Fruit fly (Drosophila melanogaster) whole organism, embryonic: Measurements from ENCODE around the gene ssp.
A peak's percentile ranks its signal among the peaks of the same experiment; 100 is the strongest.

Experiments
- B-H2 ChIP-seq: fragments of 200-800 bp; sonication (Bioruptor generic); optimal IDR thresholded peaks from 2 replicates; lab custom pipeline; 2018; ENCODE audit warnings: missing biosample characterization, mild to moderate bottlenecking, missing genetic modification characterization
- CG10267 ChIP-seq: fragments of 200-800 bp; sonication (Bioruptor generic); optimal IDR thresholded peaks from 2 replicates; lab custom pipeline; 2018; ENCODE audit warnings: missing biosample characterization, mild to moderate bottlenecking, missing genetic modification characterization, moderate library complexity
- CG10979 ChIP-seq: fragments of 200-800 bp; sonication (Bioruptor generic); optimal IDR thresholded peaks from 2 replicates; lab custom pipeline; 2018; ENCODE audit warnings: missing biosample characterization, mild to moderate bottlenecking, missing genetic modification characterization, moderate library complexity
- CG11695 ChIP-seq: fragments of 200-800 bp; sonication (Bioruptor generic); IDR thresholded peaks from 3 replicates; pipeline ENCODE4 v1.3.6; 2022; ENCODE audit warnings: missing biosample characterization, missing genetic modification characterization
- CG12236 ChIP-seq: fragments of 200-800 bp; sonication (Bioruptor generic); optimal IDR thresholded peaks from 2 replicates; lab custom pipeline; 2016; ENCODE audit warnings: missing biosample characterization, missing genetic modification characterization
- CG14667 ChIP-seq: fragments of 200-800 bp; sonication (Bioruptor generic); IDR thresholded peaks from 2 replicates; pipeline ENCODE4 v1.3.6; 2022; ENCODE audit warnings: missing biosample characterization, missing genetic modification characterization
- CG15073 ChIP-seq: fragments of 200-800 bp; sonication (Bioruptor generic); optimal IDR thresholded peaks from 2 replicates; lab custom pipeline; 2016; ENCODE audit warnings: missing biosample characterization, missing genetic modification characterization
- CG15601 ChIP-seq: fragments of 200-800 bp; sonication (Bioruptor generic); optimal IDR thresholded peaks from 3 replicates; lab custom pipeline; 2019; ENCODE audit warnings: missing biosample characterization, mild to moderate bottlenecking, missing genetic modification characterization, moderate library complexity
- CG16779 ChIP-seq: fragments of 200-800 bp; sonication (Bioruptor generic); IDR thresholded peaks from 2 replicates; pipeline ENCODE4 v1.3.6; 2022; ENCODE audit warnings: missing biosample characterization, missing genetic modification characterization
- CG17328 ChIP-seq: fragments of 200-800 bp; sonication (Bioruptor generic); IDR thresholded peaks from 2 replicates; pipeline ENCODE4 v1.3.6; 2022; ENCODE audit warnings: missing biosample characterization, missing genetic modification characterization
- CG18262 ChIP-seq: fragments of 200-800 bp; optimal IDR thresholded peaks from 3 replicates; lab custom pipeline; 2019; ENCODE audit warnings: missing biosample characterization, mild to moderate bottlenecking, missing genetic modification characterization, moderate library complexity
- CG2199 ChIP-seq: fragments of 200-800 bp; sonication (Bioruptor generic); IDR thresholded peaks from 3 replicates; pipeline ENCODE4 v1.3.6; 2022; ENCODE audit warnings: missing biosample characterization, missing genetic modification characterization
- CG2678 ChIP-seq: fragments of 200-800 bp; sonication (Bioruptor generic); optimal IDR thresholded peaks from 3 replicates; lab custom pipeline; 2019; ENCODE audit warnings: missing biosample characterization, mild to moderate bottlenecking, missing genetic modification characterization, moderate library complexity
- CG31441 ChIP-seq: fragments of 200-800 bp; sonication (Bioruptor generic); IDR thresholded peaks from 2 replicates; pipeline ENCODE4 v1.3.6; 2022; ENCODE audit warnings: missing biosample characterization, missing genetic modification characterization
- CG7556 ChIP-seq: fragments of 200-800 bp; sonication (Bioruptor generic); optimal IDR thresholded peaks from 2 replicates; lab custom pipeline; 2017; ENCODE audit warnings: missing biosample characterization, mild to moderate bottlenecking, missing genetic modification characterization
- CG7928 ChIP-seq: fragments of 200-800 bp; sonication (Bioruptor generic); optimal IDR thresholded peaks from 2 replicates; lab custom pipeline; 2017; ENCODE audit warnings: missing biosample characterization, mild to moderate bottlenecking, missing genetic modification characterization
- CG9609 ChIP-seq: fragments of 200-800 bp; sonication (Bioruptor generic); optimal IDR thresholded peaks from 3 replicates; lab custom pipeline; 2016; ENCODE audit warnings: missing biosample characterization, missing genetic modification characterization
- D ChIP-seq, 2 experiments: fragments of 200-800 bp in 1 of 2; fragments of >200 bp in 1 of 2; sonication (Bioruptor generic) in 1 of 2; optimal IDR thresholded peaks; 2 replicates in 1 of 2; 3 replicates in 1 of 2; lab custom pipeline; 2017; ENCODE audit warnings: mild to moderate bottlenecking in 1 of 2, missing biosample characterization in 1 of 2, missing genetic modification characterization in 1 of 2, missing genetic modification reagents in 1 of 2
- E2f1 ChIP-seq: fragments of 200-800 bp; sonication (Bioruptor generic); IDR thresholded peaks from 2 replicates; pipeline ENCODE4 v1.3.6; 2022; ENCODE audit warnings: missing biosample characterization, missing genetic modification characterization
- Eip74EF ChIP-seq, 2 experiments: fragments of 200-800 bp in 1 of 2; fragments of >200 bp in 1 of 2; sonication (Bioruptor generic) in 1 of 2; optimal IDR thresholded peaks; 2 replicates each; lab custom pipeline; 2017 to 2019; ENCODE audit warnings: missing biosample characterization in 2 of 2, missing genetic modification characterization in 2 of 2, mild to moderate bottlenecking in 1 of 2, moderate library complexity in 1 of 2
- Fer2 ChIP-seq: fragments of 200-800 bp; sonication (Bioruptor generic); optimal IDR thresholded peaks from 2 replicates; lab custom pipeline; 2018; ENCODE audit warnings: missing biosample characterization, mild to moderate bottlenecking, missing genetic modification characterization, moderate library complexity
- Oli ChIP-seq: fragments of 200-800 bp; sonication (Bioruptor generic); optimal IDR thresholded peaks from 2 replicates; lab custom pipeline; 2018; ENCODE audit warnings: missing biosample characterization, mild to moderate bottlenecking, missing genetic modification characterization, moderate library complexity
- Ssrp ChIP-seq: fragments of 200-800 bp; sonication (Bioruptor generic); optimal IDR thresholded peaks from 2 replicates; lab custom pipeline; 2018; ENCODE audit warnings: missing biosample characterization, mild to moderate bottlenecking, missing genetic modification characterization, moderate library complexity
- Xbp1 ChIP-seq: fragments of 200-800 bp; sonication (Bioruptor generic); optimal IDR thresholded peaks from 3 replicates; lab custom pipeline; 2016; ENCODE audit warnings: missing biosample characterization, mild to moderate bottlenecking, missing genetic modification characterization
- ab ChIP-seq: fragments of 200-800 bp; sonication (Bioruptor generic); optimal IDR thresholded peaks from 2 replicates; lab custom pipeline; 2016; ENCODE audit warnings: missing biosample characterization, missing genetic modification characterization
- amos ChIP-seq: fragments of 200-800 bp; sonication (Bioruptor generic); IDR thresholded peaks from 2 replicates; pipeline ENCODE4 v1.3.6; 2022; ENCODE audit warnings: missing biosample characterization, missing genetic modification characterization; ENCODE audit not compliant: partially characterized antibody
- aop ChIP-seq: fragments of 200-800 bp; sonication (Bioruptor generic); IDR thresholded peaks from 2 replicates; pipeline ENCODE4 v1.3.6; 2022; ENCODE audit warnings: missing biosample characterization, missing genetic modification characterization
- dimm ChIP-seq: fragments of 200-800 bp; sonication (Bioruptor generic); IDR thresholded peaks from 2 replicates; pipeline ENCODE4 v1.3.6; 2022; ENCODE audit warnings: missing biosample characterization, missing genetic modification characterization
- dmrt11E ChIP-seq: fragments of 200-800 bp; sonication (Bioruptor generic); optimal IDR thresholded peaks from 3 replicates; lab custom pipeline; 2018; ENCODE audit warnings: missing biosample characterization, mild to moderate bottlenecking, missing genetic modification characterization, moderate library complexity
- dmrt99B ChIP-seq: fragments of 200-800 bp; sonication (Bioruptor generic); optimal IDR thresholded peaks from 2 replicates; lab custom pipeline; 2018; ENCODE audit warnings: missing biosample characterization, mild to moderate bottlenecking, missing genetic modification characterization, moderate library complexity
- fd3F ChIP-seq: fragments of 200-800 bp; sonication (Bioruptor generic); optimal IDR thresholded peaks from 2 replicates; lab custom pipeline; 2018; ENCODE audit warnings: missing biosample characterization, mild to moderate bottlenecking, missing genetic modification characterization, moderate library complexity
- hb ChIP-seq: fragments of 200-800 bp; sonication (Bioruptor generic); IDR thresholded peaks from 3 replicates; pipeline ENCODE4 v1.3.6; 2022; ENCODE audit warnings: missing biosample characterization, missing genetic modification characterization; ENCODE audit not compliant: partially characterized antibody
- insv ChIP-seq, 2 experiments: fragments of 200-800 bp; sonication (Bioruptor generic); optimal IDR thresholded peaks; 3 replicates each; lab custom pipeline; 2016 to 2018; ENCODE audit warnings: missing biosample characterization in 2 of 2, missing genetic modification characterization in 2 of 2
- jing ChIP-seq: fragments of 200-800 bp; sonication (Bioruptor generic); optimal IDR thresholded peaks from 2 replicates; lab custom pipeline; 2018; ENCODE audit warnings: missing biosample characterization, mild to moderate bottlenecking, missing genetic modification characterization
- kah ChIP-seq: fragments of 200-800 bp; sonication (Bioruptor generic); optimal IDR thresholded peaks from 2 replicates; lab custom pipeline; 2018; ENCODE audit warnings: missing biosample characterization, mild to moderate bottlenecking, missing genetic modification characterization
- lov ChIP-seq, 2 experiments: fragments of 200-800 bp in 1 of 2; fragments of >200 bp in 1 of 2; sonication (Bioruptor generic) in 1 of 2; IDR thresholded peaks in 1 of 2; optimal IDR thresholded peaks in 1 of 2; 2 replicates in 1 of 2; 3 replicates in 1 of 2; pipeline versions ENCODE4 v1.3.6 to Lab custom; 2017 to 2022; ENCODE audit warnings: missing biosample characterization in 1 of 2, missing genetic modification characterization in 1 of 2
- nom ChIP-seq: fragments of 200-800 bp; sonication (Bioruptor generic); optimal IDR thresholded peaks from 2 replicates; lab custom pipeline; 2017; ENCODE audit warnings: missing biosample characterization, missing genetic modification characterization, mild to moderate bottlenecking, moderate library complexity, missing genetic modification reagents
- row ChIP-seq: fragments of 200-800 bp; sonication (Bioruptor generic); IDR thresholded peaks from 3 replicates; pipeline ENCODE4 v1.3.6; 2022; ENCODE audit warnings: missing biosample characterization, missing genetic modification characterization
- schlank ChIP-seq: fragments of 200-800 bp; sonication (Bioruptor generic); optimal IDR thresholded peaks from 2 replicates; lab custom pipeline; 2018; ENCODE audit warnings: missing biosample characterization, mild to moderate bottlenecking, missing genetic modification characterization
- sens ChIP-seq: fragments of 200-800 bp; sonication (Bioruptor generic); peaks from one replicate; lab custom pipeline; 2016; ENCODE audit warnings: missing biosample characterization, missing genetic modification characterization
- sqz ChIP-seq: fragments of 200-800 bp; sonication (Bioruptor generic); optimal IDR thresholded peaks from 3 replicates; lab custom pipeline; 2018; ENCODE audit warnings: missing biosample characterization, mild to moderate bottlenecking, missing genetic modification characterization
- trem ChIP-seq: fragments of 200-800 bp; optimal IDR thresholded peaks from 3 replicates; lab custom pipeline; 2019; ENCODE audit warnings: missing biosample characterization, mild to moderate bottlenecking, missing genetic modification characterization, moderate library complexity
- twi ChIP-seq: fragments of 200-800 bp; optimal IDR thresholded peaks from 2 replicates; lab custom pipeline; 2019; ENCODE audit warnings: missing biosample characterization, mild to moderate bottlenecking, missing genetic modification characterization, moderate library complexity
- zen ChIP-seq: fragments of 200-800 bp; sonication (Bioruptor generic); optimal IDR thresholded peaks from 3 replicates; lab custom pipeline; 2018; ENCODE audit warnings: missing biosample characterization, mild to moderate bottlenecking, missing genetic modification characterization, moderate library complexity

Gene ssp

DNA sequence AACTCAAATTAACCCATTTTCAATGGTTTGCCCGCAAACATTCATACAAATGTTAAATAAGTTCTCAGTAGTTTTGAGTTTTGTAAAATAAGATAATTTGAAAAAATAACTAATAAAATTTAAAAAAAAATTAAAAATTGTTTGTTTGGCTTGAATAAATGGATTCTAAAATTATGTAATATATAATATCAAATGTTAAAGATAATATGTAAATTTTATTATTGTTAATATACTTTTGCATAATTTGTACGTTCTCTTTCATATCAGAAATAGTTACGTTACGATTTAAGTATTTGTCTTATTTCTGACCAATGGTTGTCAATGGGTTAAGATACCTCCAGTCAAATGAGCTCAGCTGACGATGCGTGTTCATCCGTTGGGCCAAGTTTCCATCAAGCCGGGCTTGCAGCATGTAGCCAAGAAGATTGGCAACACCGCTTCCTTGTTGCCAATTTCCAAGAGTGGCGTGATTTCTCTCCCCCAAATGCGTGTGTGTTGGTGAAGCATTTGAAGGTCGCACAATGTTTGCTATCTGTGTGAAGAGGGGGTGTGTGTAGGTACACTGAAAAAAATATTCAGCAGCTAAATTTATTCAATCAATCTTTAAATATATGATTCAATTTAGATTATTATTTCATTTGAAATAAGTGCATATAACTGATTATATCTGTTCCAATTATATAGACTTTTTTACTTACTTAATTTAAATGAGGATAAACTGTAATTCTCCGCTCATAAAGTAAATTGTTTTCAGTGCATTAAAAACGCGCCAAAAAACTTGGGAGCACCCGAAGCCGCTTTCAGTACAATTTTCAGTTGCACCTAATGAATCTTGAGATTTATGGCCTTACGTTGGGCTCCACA, 21.0 kb upstream of the ssp start (continued):
- peak; percentile 20 for TF ChIP-seq CG2678 (tag; lab: Kevin White, UChicago)
- TF ChIP-seq CG9609 (GFP tag; lab: Kevin White, UChicago), result no peak
- no peak for TF ChIP-seq ab
- no peak for TF ChIP-seq B-H2
- peak; percentile 42; the same call in 1 of the 2 replicates for TF ChIP-seq CG17328 (GFP tag; lab: Robert Waterston, UW)
- peak; percentile 74 for TF ChIP-seq sens (GFP tag; lab: Kevin White, UChicago)
- peak in 1 of 2 experiments; percentile 1 for TF ChIP-seq Eip74EF (GFP tag; optimal IDR thresholded peaks at IDR 0.05; lab: Kevin White, UChicago)
- no peak for TF ChIP-seq dimm
- TF ChIP-seq CG14667 (GFP tag; lab: Robert Waterston, UW), result no peak
- TF ChIP-seq Fer2 (tag; lab: Kevin White, UChicago), result no peak
- peak; percentile 43 for TF ChIP-seq Xbp1 (GFP tag; lab: Kevin White, UChicago)
- no peak; the same call in 1 of the 2 replicates for TF ChIP-seq E2f1
- no peak for TF ChIP-seq schlank (tag; lab: Kevin White, UChicago)
- no peak for TF ChIP-seq CG15601
- no peak for TF ChIP-seq amos

DNA sequence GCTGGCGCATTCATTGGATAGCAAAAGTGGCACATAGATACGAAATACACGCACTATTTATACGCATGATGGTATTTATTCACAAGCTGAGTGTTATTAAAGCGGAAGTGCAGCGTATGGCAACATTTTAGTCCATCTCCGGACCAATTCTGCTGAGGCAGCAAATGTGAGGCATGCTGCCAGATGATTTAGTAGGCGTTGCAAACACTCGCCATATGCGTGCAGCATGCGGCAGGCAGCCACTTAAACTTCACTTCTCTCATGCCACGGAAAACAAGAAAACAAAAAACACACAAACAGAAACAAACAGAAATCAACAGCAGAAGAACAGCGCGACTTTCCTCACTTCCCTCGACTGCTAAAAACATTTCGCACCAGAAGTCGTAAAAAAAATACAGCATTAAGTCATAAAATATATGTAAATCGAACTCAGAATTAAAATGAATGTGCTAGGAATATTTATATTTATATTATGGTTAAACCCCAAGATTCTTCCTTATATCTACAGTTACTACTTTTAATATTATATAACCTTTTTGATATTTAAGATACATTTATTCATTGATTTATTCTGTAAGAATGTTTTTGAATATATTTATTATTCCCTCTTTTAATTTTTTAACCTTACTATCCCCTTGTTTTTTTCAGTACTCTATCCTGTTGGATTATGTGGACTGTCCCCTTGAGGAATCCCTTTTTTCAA, 18.6 kb upstream of the ssp start:
- TF ChIP-seq nom (peak; percentile 49), CG15073 (GFP tag; lab: Kevin White, UChicago) (no peak), lov (optimal IDR thresholded peaks at IDR 0.05; lab: Kevin White, UChicago) (no peak), lov (GFP tag; IDR thresholded peaks at IDR 0.05; lab: Robert Waterston, UW) (0 out of 3 replicates have a peak, but pooled peaks have one; percentile 50), sens (GFP tag; lab: Kevin White, UChicago) (peak; percentile 58), CG16779 (GFP tag; lab: Robert Waterston, UW) (peak; percentile 19; the same call in 1 of the 2 replicates), twi (tag; lab: Kevin White, UChicago) (peak; percentile 99), CG2199 (GFP tag; lab: Robert Waterston, UW) (peak; percentile 79; the same call in 2 of the 3 replicates), hb (GFP tag; lab: Robert Waterston, UW) (no peak), CG11695 (GFP tag; lab: Robert Waterston, UW) (no peak)

DNA sequence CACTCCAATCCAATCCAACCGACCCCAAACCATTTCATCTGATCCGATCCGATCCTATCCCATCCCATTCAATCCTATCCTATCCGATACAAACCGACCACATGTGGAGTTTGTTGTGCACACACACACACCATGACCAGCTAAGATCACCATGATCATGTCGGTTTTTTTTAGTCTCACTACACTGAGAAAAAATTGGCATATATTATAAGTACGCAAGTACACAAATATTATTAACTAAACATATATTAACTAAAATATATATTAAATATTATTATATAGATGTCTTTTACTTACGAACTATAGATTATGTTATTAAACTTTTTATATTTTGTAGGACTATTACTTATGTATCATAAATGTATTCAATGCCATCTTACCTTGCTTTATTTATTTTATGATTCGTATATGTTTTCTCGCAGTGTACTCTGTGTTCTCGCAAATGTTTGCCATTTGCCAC, 16.1 kb upstream of the ssp start:
- TF ChIP-seq D (optimal IDR thresholded peaks at IDR 0.05; lab: Kevin White, UChicago) (no peak), D (GFP tag; optimal IDR thresholded peaks at IDR 0.05; lab: Kevin White, UChicago) (peak; percentile 34), CG7928 (GFP tag; lab: Kevin White, UChicago) (no peak), sqz (GFP tag; lab: Kevin White, UChicago) (peak; percentile 37), fd3F (no peak), Ssrp (peak; percentile 24), CG12236 (GFP tag; lab: Kevin White, UChicago) (no peak), aop (no peak), CG10267 (tag; lab: Kevin White, UChicago) (peak; percentile 55), Oli (tag; lab: Kevin White, UChicago) (peak; percentile 26), CG7556 (GFP tag; lab: Kevin White, UChicago) (peak; percentile 32), dmrt99B (tag; lab: Kevin White, UChicago) (peak; percentile 43), CG31441 (GFP tag; lab: Robert Waterston, UW) (peak; percentile 60), jing (GFP tag; lab: Kevin White, UChicago) (no peak), CG18262 (tag; lab: Kevin White, UChicago) (peak; percentile 68), zen (tag; lab: Kevin White, UChicago) (peak; percentile 56), trem (tag; lab: Kevin White, UChicago) (peak; percentile 56), row (GFP tag; lab: Robert Waterston, UW) (peak; percentile 21; the same call in 1 of the 3 replicates), dmrt11E (tag; lab: Kevin White, UChicago) (peak; percentile 77), insv (GFP tag; optimal IDR thresholded peaks at IDR 0.05; lab: Kevin White, UChicago) (peak in 1 of 2 experiments; percentile 29), kah (GFP tag; lab: Kevin White, UChicago) (no peak), CG10979 (peak; percentile 59)
